In genomic region chrV:4483049-4483507, ce11 we compare ENCODE assay signal across 1 worm cellular context.
TF ChIP-seq lines count a peak whose summit lies in the region.

Gene exc-15 (plus strand): TSS chrV:4483459.

TF ChIP-seq in whole organism, L4 larva, 104 proteins besides CTCF, POLR2A, EP300 and RAD21 (continued from another document):
- no peak for TF ChIP-seq sdz-12 (GFP tag; optimal IDR thresholded peaks at IDR 0.05; lab: Kevin White, UChicago)
- no peak for TF ChIP-seq cey-2 (tag; optimal IDR thresholded peaks at IDR 0.05; lab: Kevin White, UChicago; ENCODE audit: borderline replicate concordance, insufficient read depth)
- TF ChIP-seq lin-38 (GFP tag; IDR thresholded peaks at IDR 0.05; lab: Robert Waterston, UW) = no peak
- no peak for TF ChIP-seq pha-4 (GFP tag; IDR thresholded peaks at IDR 0.05; lab: Robert Waterston, UW)
- no peak for TF ChIP-seq pha-4 (tag; optimal IDR thresholded peaks at IDR 0.05; lab: Kevin White, UChicago)
- no peak for TF ChIP-seq ztf-11 (tag; optimal IDR thresholded peaks at IDR 0.05; lab: Kevin White, UChicago)
- TF ChIP-seq lin-1 (GFP tag; IDR thresholded peaks at IDR 0.05; lab: Robert Waterston, UW) = no peak
- TF ChIP-seq arid-1 (GFP tag; conservative IDR thresholded peaks at IDR 0.05; lab: Robert Waterston, UW) = no peak
- peak; percentile 50 for TF ChIP-seq mep-1 (tag; optimal IDR thresholded peaks at IDR 0.05; lab: Kevin White, UChicago)
- TF ChIP-seq fos-1 (tag; optimal IDR thresholded peaks at IDR 0.05; lab: Kevin White, UChicago) = no peak
- TF ChIP-seq F37D6.2 (tag; optimal IDR thresholded peaks at IDR 0.05; lab: Kevin White, UChicago) = no peak
- TF ChIP-seq fkh-10 (GFP tag; optimal IDR thresholded peaks at IDR 0.05; lab: Kevin White, UChicago) = no peak
- peak in 1 of 2 experiments; percentile 55 for TF ChIP-seq hif-1 (tag; optimal IDR thresholded peaks at IDR 0.05; lab: Kevin White, UChicago)
- TF ChIP-seq nhr-237 (tag; optimal IDR thresholded peaks at IDR 0.05; lab: Kevin White, UChicago) = peak; percentile 3
- no peak for TF ChIP-seq dpl-1 (GFP tag; optimal IDR thresholded peaks at IDR 0.05; lab: Kevin White, UChicago)
- no peak for TF ChIP-seq Y5F2A.4 (GFP tag; optimal IDR thresholded peaks at IDR 0.05; lab: Kevin White, UChicago)
- TF ChIP-seq rbr-2 (tag; optimal IDR thresholded peaks at IDR 0.05; lab: Kevin White, UChicago) = no peak
- TF ChIP-seq aly-2 (tag; optimal IDR thresholded peaks at IDR 0.05; lab: Kevin White, UChicago) = no peak
- no peak for TF ChIP-seq nhr-42 (GFP tag; IDR thresholded peaks at IDR 0.05; lab: Robert Waterston, UW)
- no peak for TF ChIP-seq ces-1 (GFP tag; optimal IDR thresholded peaks at IDR 0.05; lab: Kevin White, UChicago)
- TF ChIP-seq tra-1 (GFP tag; IDR thresholded peaks at IDR 0.05; lab: Robert Waterston, UW) = 0 out of 2 replicates have a peak, but pooled peaks have one; percentile 55
- no peak for TF ChIP-seq lir-3 (tag; optimal IDR thresholded peaks at IDR 0.05; lab: Kevin White, UChicago)
- TF ChIP-seq nhr-41 (GFP tag; IDR thresholded peaks at IDR 0.05; lab: Robert Waterston, UW) = no peak
- TF ChIP-seq tag-97 (GFP tag; IDR thresholded peaks at IDR 0.05; lab: Robert Waterston, UW) = no peak
- no peak for TF ChIP-seq nhr-10 (tag; optimal IDR thresholded peaks at IDR 0.05; lab: Kevin White, UChicago)
- TF ChIP-seq F10B5.3 (tag; optimal IDR thresholded peaks at IDR 0.05; lab: Kevin White, UChicago) = no peak
- no peak for TF ChIP-seq unc-130 (GFP tag; optimal IDR thresholded peaks at IDR 0.05; lab: Kevin White, UChicago)
- TF ChIP-seq nhr-77 (tag; optimal IDR thresholded peaks at IDR 0.05; lab: Kevin White, UChicago) = no peak
- TF ChIP-seq zfp-2 (tag; optimal IDR thresholded peaks at IDR 0.05; lab: Kevin White, UChicago) = no peak
- peak; percentile 36 for TF ChIP-seq nhr-102 (tag; optimal IDR thresholded peaks at IDR 0.05; lab: Kevin White, UChicago)
- TF ChIP-seq snpc-1.2 (GFP tag; IDR thresholded peaks at IDR 0.05; lab: Robert Waterston, UW) = no peak
